Worm (Caenorhabditis elegans): Measurements from ENCODE around the gene F43C11.6.

- TF ChIP-seq ztf-29 (GFP tag; IDR thresholded peaks at IDR 0.05) (no peak), cog-1 (tag; optimal IDR thresholded peaks at IDR 0.05) (no peak), tab-1 (GFP tag; IDR thresholded peaks at IDR 0.05) (no peak), flt-1 (GFP tag; IDR thresholded peaks at IDR 0.05) (no peak), T22C8.4 (GFP tag; IDR thresholded peaks at IDR 0.05) (no peak), med-1 (GFP tag; optimal IDR thresholded peaks at IDR 0.05; ENCODE audit: insufficient read depth) (no peak)
Measured at ce11 chrII:2322857-2323518, 19.2 kb upstream of the F43C11.6 start, which contains the start of the genes ZK1240.6 and ZK1240.2.
